Worm (Caenorhabditis elegans) whole organism, mixed stage, embryonic: Measurements from ENCODE around the gene C02D5.2.

Experiments
- M03D4.4 ChIP-seq: sonication (generic microtip); optimal IDR thresholded peaks from 2 replicates; lab custom pipeline; 2017; ENCODE audit warnings: mild to moderate bottlenecking, missing genetic modification characterization, missing compliant biosample characterization
- bed-3 ChIP-seq: fragments of 200-800 bp; sonication (Bioruptor generic); optimal IDR thresholded peaks from 3 replicates; lab custom pipeline; 2018; ENCODE audit warnings: mild to moderate bottlenecking, missing genetic modification characterization, moderate library complexity, missing compliant biosample characterization
- blmp-1 ChIP-seq: fragments of 150-350 bp; optimal IDR thresholded peaks from 2 replicates; lab custom pipeline; 2014; ENCODE audit warnings: missing biosample characterization, missing genetic modification characterization
- ces-1 ChIP-seq: fragments of 150-350 bp; optimal IDR thresholded peaks from 2 replicates; lab custom pipeline; 2014; ENCODE audit warnings: missing biosample characterization, missing genetic modification reagents, missing genetic modification characterization
- drap-1 ChIP-seq: fragments of 200-800 bp; sonication (Bioruptor generic); optimal IDR thresholded peaks from 3 replicates; lab custom pipeline; 2018; ENCODE audit warnings: mild to moderate bottlenecking, missing genetic modification characterization, missing compliant biosample characterization
- elt-3 ChIP-seq: fragments of 150-350 bp; optimal IDR thresholded peaks from 2 replicates; lab custom pipeline; 2014; ENCODE audit warnings: missing biosample characterization, missing genetic modification characterization
- flh-1 ChIP-seq: fragments of 200-800 bp; sonication (Bioruptor generic); optimal IDR thresholded peaks from 2 replicates; lab custom pipeline; 2018; ENCODE audit warnings: mild to moderate bottlenecking, missing genetic modification characterization, moderate library complexity, missing compliant biosample characterization
- ham-2 ChIP-seq: fragments of 200-800 bp; sonication (Bioruptor generic); optimal IDR thresholded peaks from 2 replicates; lab custom pipeline; 2018; ENCODE audit warnings: mild to moderate bottlenecking, missing genetic modification characterization, missing compliant biosample characterization
- hlh-1 ChIP-seq: fragments of 150-350 bp; optimal IDR thresholded peaks from 2 replicates; lab custom pipeline; 2014; ENCODE audit warnings: missing biosample characterization, missing genetic modification reagents, missing genetic modification characterization
- lin-13 ChIP-seq: fragments of 150-350 bp; optimal IDR thresholded peaks from 2 replicates; lab custom pipeline; 2014; ENCODE audit warnings: missing biosample characterization, missing genetic modification characterization
- lin-32 ChIP-seq: fragments of 200-800 bp; sonication (Bioruptor generic); optimal IDR thresholded peaks from 2 replicates; lab custom pipeline; 2018; ENCODE audit warnings: mild to moderate bottlenecking, missing genetic modification characterization, missing compliant biosample characterization
- lsy-2 ChIP-seq: fragments of 150-350 bp; optimal IDR thresholded peaks from 2 replicates; lab custom pipeline; 2014; ENCODE audit warnings: missing biosample characterization, missing genetic modification characterization
- mab-5 ChIP-seq: fragments of 150-350 bp; optimal IDR thresholded peaks from 2 replicates; lab custom pipeline; 2014; ENCODE audit warnings: missing biosample characterization, missing genetic modification characterization
- mep-1 ChIP-seq: fragments of 150-350 bp; optimal IDR thresholded peaks from 2 replicates; lab custom pipeline; 2017; ENCODE audit warnings: missing biosample characterization, missing genetic modification reagents, missing genetic modification characterization, inconsistent platforms
- mls-2 ChIP-seq: sonication (generic microtip); optimal IDR thresholded peaks from 2 replicates; lab custom pipeline; 2016; ENCODE audit warnings: mild to moderate bottlenecking, missing genetic modification characterization, moderate library complexity, missing compliant biosample characterization
- nhr-2 ChIP-seq: fragments of 150-350 bp; optimal IDR thresholded peaks from 2 replicates; lab custom pipeline; 2014; ENCODE audit warnings: missing biosample characterization, missing genetic modification characterization
- nhr-237 ChIP-seq: fragments of 150-350 bp; optimal IDR thresholded peaks from 2 replicates; lab custom pipeline; 2014; ENCODE audit warnings: missing biosample characterization, missing genetic modification characterization
- nhr-28 ChIP-seq: fragments of 150-350 bp; optimal IDR thresholded peaks from 2 replicates; lab custom pipeline; 2014; ENCODE audit warnings: missing biosample characterization, missing genetic modification characterization
- nhr-76 ChIP-seq: sonication (generic microtip); optimal IDR thresholded peaks from 2 replicates; lab custom pipeline; 2017; ENCODE audit warnings: missing biosample characterization, missing genetic modification characterization
- pha-4 ChIP-seq: fragments of 150-350 bp; optimal IDR thresholded peaks from 2 replicates; lab custom pipeline; 2018; ENCODE audit warnings: missing biosample characterization, missing genetic modification reagents, missing genetic modification characterization
- sem-2 ChIP-seq: fragments of 200-800 bp; sonication (Bioruptor generic); optimal IDR thresholded peaks from 2 replicates; lab custom pipeline; 2018; ENCODE audit warnings: mild to moderate bottlenecking, missing genetic modification characterization, missing compliant biosample characterization
- snpc-4 ChIP-seq: fragments of 150-350 bp; optimal IDR thresholded peaks from 2 replicates; lab custom pipeline; 2014; ENCODE audit warnings: missing biosample characterization, missing genetic modification characterization
- sptf-1 ChIP-seq: sonication (generic microtip); optimal IDR thresholded peaks from 2 replicates; lab custom pipeline; 2017; ENCODE audit warnings: mild to moderate bottlenecking, missing genetic modification characterization, moderate library complexity, missing compliant biosample characterization
- unc-120 ChIP-seq: sonication (generic microtip); optimal IDR thresholded peaks from 2 replicates; lab custom pipeline; 2017; ENCODE audit warnings: missing genetic modification characterization, missing compliant biosample characterization; ENCODE audit not compliant: poor library complexity, severe bottlenecking
- unc-39 ChIP-seq: fragments of 150-350 bp; optimal IDR thresholded peaks from 2 replicates; lab custom pipeline; 2014; ENCODE audit warnings: missing biosample characterization, missing genetic modification characterization
- unc-62 ChIP-seq: fragments of 150-350 bp; optimal IDR thresholded peaks from 2 replicates; lab custom pipeline; 2014; ENCODE audit warnings: missing biosample characterization, missing genetic modification reagents, missing genetic modification characterization
- zip-8 ChIP-seq: fragments of 150-350 bp; optimal IDR thresholded peaks from 2 replicates; lab custom pipeline; 2014; ENCODE audit warnings: missing biosample characterization, missing genetic modification characterization
- ztf-11 ChIP-seq: fragments of 150-350 bp; optimal IDR thresholded peaks from 2 replicates; lab custom pipeline; 2014; ENCODE audit warnings: missing biosample characterization, missing genetic modification characterization

C02D5.2 gene

DNA sequence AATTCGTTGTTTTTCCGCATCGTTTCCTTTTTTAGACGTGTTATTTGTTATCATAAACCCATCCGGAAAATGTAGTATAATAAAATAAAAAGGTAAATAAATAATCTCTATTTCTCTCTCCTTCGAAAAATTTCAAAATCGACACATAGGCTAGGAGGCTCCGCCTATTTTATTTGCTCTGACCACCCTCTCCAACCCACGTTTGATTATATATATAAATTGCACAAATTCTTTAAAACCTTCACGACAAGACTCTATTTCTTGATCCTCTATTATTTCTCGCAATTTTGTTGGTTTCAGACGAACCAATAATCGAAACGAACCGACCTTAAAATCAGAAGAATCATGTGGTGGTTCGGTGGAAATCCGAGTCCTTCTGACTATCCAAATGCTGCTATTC lies 23.7 kb downstream of the C02D5.2 start, which contains the start of gene doxa-1:
doxa-1 (plus strand) TSS at position 301 of the 400 bp plus-strand sequence.
- TF ChIP-seq M03D4.4 (tag; lab: Kevin White, UChicago) (no peak), snpc-4 (tag; lab: Kevin White, UChicago) (no peak), hlh-1 (tag; lab: Kevin White, UChicago) (no peak), lsy-2 (tag; lab: Kevin White, UChicago) (no peak), nhr-2 (no peak), lin-13 (tag; lab: Kevin White, UChicago) (no peak), unc-62 (GFP tag; lab: Kevin White, UChicago) (no peak), drap-1 (GFP tag; lab: Kevin White, UChicago) (no peak), sem-2 (GFP tag; lab: Kevin White, UChicago) (no peak), ham-2 (no peak), blmp-1 (no peak)

DNA sequence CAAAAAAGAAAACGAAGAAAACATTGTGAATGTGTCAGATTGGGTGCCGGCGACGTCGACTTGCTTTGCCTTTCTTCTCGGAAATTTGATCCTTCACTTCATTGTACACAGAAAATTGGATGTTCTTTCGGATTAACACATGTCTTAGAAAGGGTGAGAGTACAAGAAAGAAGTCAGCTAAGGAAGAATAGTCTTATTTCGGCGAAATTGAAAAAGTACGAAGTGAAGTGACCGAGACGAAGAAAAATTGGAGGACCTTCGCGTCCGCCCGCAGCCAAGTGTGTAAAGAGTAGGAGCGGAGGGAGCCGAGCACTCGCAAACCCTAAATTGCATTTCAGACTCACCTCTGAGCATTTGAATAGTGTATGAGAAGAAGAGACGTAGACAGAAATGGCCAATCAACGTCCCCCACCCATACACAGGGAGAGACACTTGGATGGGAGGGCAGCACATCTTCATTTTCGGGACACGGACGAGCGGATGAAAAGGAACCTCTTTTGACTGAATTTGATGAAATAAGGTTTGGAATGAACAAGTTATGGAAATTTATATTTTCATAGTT lies 31.5 kb downstream of the C02D5.2 start, which contains the start of gene glr-1:
glr-1 (minus strand) TSS at position 51 of the 562 bp plus-strand sequence.
- TF ChIP-seq nhr-28 (tag; lab: Kevin White, UChicago) (no peak), ces-1 (GFP tag; lab: Kevin White, UChicago) (peak; percentile 92)

DNA sequence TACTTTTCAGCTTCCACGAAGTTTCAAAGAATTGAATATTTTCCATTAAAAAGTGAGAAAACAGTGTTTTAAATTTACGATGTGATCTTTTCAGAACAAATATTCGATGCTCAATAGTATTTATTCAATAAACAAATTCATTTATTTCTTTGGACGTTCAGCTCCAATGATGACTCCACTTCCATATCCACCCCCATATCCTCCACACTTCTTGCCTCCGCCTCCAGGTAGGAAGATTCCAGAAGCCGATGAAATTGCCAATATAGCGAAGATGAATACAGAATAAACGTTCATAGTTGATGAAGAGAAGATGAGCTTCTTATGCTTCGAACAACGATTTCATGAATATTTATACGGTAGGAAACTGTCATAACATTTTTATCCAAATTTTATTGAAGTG lies 32.1 kb downstream of the C02D5.2 start, which contains the start of gene fip-3:
fip-3 (minus strand) TSS at position 294 of the 400 bp plus-strand sequence.
- TF ChIP-seq mep-1: no peak
- TF ChIP-seq pha-4 (tag; lab: Kevin White, UChicago): no peak
- no peak for TF ChIP-seq drap-1 (GFP tag; lab: Kevin White, UChicago)
- no peak for TF ChIP-seq unc-39 (tag; lab: Kevin White, UChicago)
- no peak for TF ChIP-seq lin-13 (tag; lab: Kevin White, UChicago)
- no peak for TF ChIP-seq nhr-237 (tag; lab: Kevin White, UChicago)
- no peak for TF ChIP-seq nhr-28 (tag; lab: Kevin White, UChicago)
- TF ChIP-seq elt-3 (tag; lab: Kevin White, UChicago): no peak
- TF ChIP-seq flh-1: no peak
- TF ChIP-seq unc-62 (GFP tag; lab: Kevin White, UChicago): no peak
- no peak for TF ChIP-seq blmp-1
- no peak for TF ChIP-seq mls-2 (tag; lab: Kevin White, UChicago)
- TF ChIP-seq mab-5 (tag; lab: Kevin White, UChicago): no peak
- TF ChIP-seq snpc-4 (tag; lab: Kevin White, UChicago): no peak
- TF ChIP-seq, all 35 proteins: peak for 0

DNA sequence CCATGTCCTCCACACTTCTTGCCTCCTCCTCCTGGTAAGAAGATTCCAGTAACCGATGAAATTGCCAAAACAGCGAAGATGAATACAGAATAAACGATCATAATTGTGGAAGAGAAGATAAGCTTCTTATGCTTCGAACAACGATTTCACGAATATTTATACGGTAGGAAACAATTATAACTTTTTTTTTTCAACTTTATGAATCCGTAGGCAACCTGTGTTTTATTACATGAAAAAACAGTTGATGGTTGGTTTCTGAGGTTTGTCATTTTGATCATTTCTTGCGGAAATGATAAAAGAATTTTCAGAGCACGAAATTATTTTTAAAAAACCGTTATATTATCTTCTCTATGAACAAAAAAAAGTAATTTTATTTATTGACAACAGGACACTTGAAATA lies 33.7 kb downstream of the C02D5.2 start, which contains the start of gene fipr-16:
fipr-16 (minus strand) TSS at position 101 of the 400 bp plus-strand sequence.
- TF ChIP-seq sem-2 (GFP tag; lab: Kevin White, UChicago) (no peak), elt-3 (tag; lab: Kevin White, UChicago) (no peak), mab-5 (tag; lab: Kevin White, UChicago) (no peak), unc-120 (tag; lab: Kevin White, UChicago) (no peak), nhr-28 (tag; lab: Kevin White, UChicago) (no peak), lsy-2 (tag; lab: Kevin White, UChicago) (no peak)
- TF ChIP-seq, all 35 proteins: peak for 0

DNA sequence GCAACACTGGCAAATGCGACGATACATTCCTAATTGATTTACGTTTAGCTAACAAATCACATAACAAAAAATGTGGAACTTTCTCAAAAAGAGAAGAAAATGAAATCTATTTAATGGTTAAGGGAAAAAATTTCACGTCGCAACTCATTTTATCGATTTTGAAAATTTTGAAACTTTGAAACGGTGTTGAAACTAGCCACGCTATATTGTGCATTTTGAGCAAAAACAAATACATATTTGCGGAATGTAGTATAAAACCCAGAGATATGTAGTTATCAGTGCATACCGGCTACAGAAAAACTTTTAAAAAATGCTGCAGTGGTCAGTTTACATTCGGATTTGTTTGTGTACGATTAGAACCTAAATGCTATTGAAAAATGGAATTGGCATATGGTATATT lies 36.5 kb downstream of the C02D5.2 start, which contains the start of gene C06E1.7:
C06E1.7 (minus strand) TSS at position 101 of the 400 bp plus-strand sequence.
- TF ChIP-seq sptf-1: no peak
- TF ChIP-seq mep-1: no peak
- no peak for TF ChIP-seq nhr-237 (tag; lab: Kevin White, UChicago)
- TF ChIP-seq unc-62 (GFP tag; lab: Kevin White, UChicago): no peak

DNA sequence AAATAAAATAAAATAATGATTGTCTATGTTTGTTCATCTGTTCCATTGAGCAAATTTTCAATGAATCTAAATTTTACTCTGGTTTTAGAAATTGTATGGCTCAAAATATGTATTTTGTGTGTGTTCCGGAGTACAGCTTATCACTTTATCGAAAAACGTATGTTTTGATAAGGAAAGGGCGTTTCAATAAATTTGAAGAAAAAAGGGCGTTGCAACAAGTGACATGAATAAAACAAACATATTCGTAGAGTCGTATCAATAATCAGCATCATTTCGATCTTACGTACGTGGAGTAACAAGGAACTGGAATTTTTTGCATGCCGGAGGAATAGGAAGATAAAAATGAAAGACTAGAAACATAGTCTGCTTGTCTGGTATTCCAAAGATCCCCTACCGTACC lies 37.0 kb downstream of the C02D5.2 start:
- no peak for TF ChIP-seq ztf-11 (tag; lab: Kevin White, UChicago)
- no peak for TF ChIP-seq drap-1 (GFP tag; lab: Kevin White, UChicago)
- TF ChIP-seq lsy-2 (tag; lab: Kevin White, UChicago): no peak
- no peak for TF ChIP-seq hlh-1 (tag; lab: Kevin White, UChicago)
- TF ChIP-seq lin-32 (GFP tag; lab: Kevin White, UChicago): no peak
- no peak for TF ChIP-seq nhr-76 (tag; lab: Kevin White, UChicago)
- TF ChIP-seq zip-8 (tag; lab: Kevin White, UChicago): no peak
- no peak for TF ChIP-seq bed-3 (GFP tag; lab: Kevin White, UChicago)
- TF ChIP-seq M03D4.4 (tag; lab: Kevin White, UChicago): no peak
- TF ChIP-seq mep-1: no peak
